Fruit fly (Drosophila melanogaster) whole organism, embryonic: Measurements from ENCODE around the gene CG6867.
A peak's percentile ranks its signal among the peaks of the same experiment; 100 is the strongest.

Experiments
- Adf1 ChIP-seq: fragments of 200-800 bp; sonication (Bioruptor generic); IDR thresholded peaks from 2 replicates; pipeline ENCODE4 v1.3.6; 2022; ENCODE audit warnings: missing biosample characterization, missing genetic modification characterization
- CG10147 ChIP-seq: fragments of 200-800 bp; sonication (Bioruptor generic); optimal IDR thresholded peaks from 2 replicates; lab custom pipeline; 2019; ENCODE audit warnings: missing biosample characterization, mild to moderate bottlenecking, missing genetic modification characterization, moderate library complexity
- CG1024 ChIP-seq: fragments of 200-800 bp; sonication (Bioruptor generic); IDR thresholded peaks from 2 replicates; pipeline ENCODE4 v1.3.6; 2022; ENCODE audit warnings: missing biosample characterization, missing genetic modification characterization
- CG10543 ChIP-seq: fragments of 200-800 bp; sonication (Bioruptor generic); optimal IDR thresholded peaks from 3 replicates; lab custom pipeline; 2017; ENCODE audit warnings: missing biosample characterization, mild to moderate bottlenecking, missing genetic modification characterization, moderate library complexity
- CG11504 ChIP-seq: fragments of 200-800 bp; sonication (Bioruptor generic); optimal IDR thresholded peaks from 3 replicates; lab custom pipeline; 2019; ENCODE audit warnings: missing biosample characterization, mild to moderate bottlenecking, missing genetic modification characterization, moderate library complexity
- CG12071 ChIP-seq: fragments of 200-800 bp; sonication (Bioruptor generic); optimal IDR thresholded peaks from 3 replicates; lab custom pipeline; 2018; ENCODE audit warnings: missing biosample characterization, mild to moderate bottlenecking, missing genetic modification characterization
- CG1233 ChIP-seq: fragments of 200-800 bp; sonication (Bioruptor generic); optimal IDR thresholded peaks from 4 replicates; lab custom pipeline; 2018; ENCODE audit warnings: missing biosample characterization, mild to moderate bottlenecking, missing genetic modification characterization
- CG12659 ChIP-seq: fragments of 200-800 bp; sonication (Bioruptor generic); optimal IDR thresholded peaks from 3 replicates; lab custom pipeline; 2017; ENCODE audit warnings: mild to moderate bottlenecking, missing biosample characterization, missing genetic modification reagents, missing genetic modification characterization
- CG13296 ChIP-seq: fragments of 200-800 bp; sonication (Bioruptor generic); optimal IDR thresholded peaks from 3 replicates; lab custom pipeline; 2018; ENCODE audit warnings: missing biosample characterization, mild to moderate bottlenecking, missing genetic modification characterization
- CG13424 ChIP-seq: fragments of 200-800 bp; sonication (Bioruptor generic); optimal IDR thresholded peaks from 2 replicates; lab custom pipeline; 2019; ENCODE audit warnings: missing biosample characterization, mild to moderate bottlenecking, missing genetic modification characterization, moderate library complexity
- CG13624 ChIP-seq: fragments of 200-800 bp; sonication (Bioruptor generic); optimal IDR thresholded peaks from 2 replicates; lab custom pipeline; 2016; ENCODE audit warnings: missing biosample characterization, missing genetic modification characterization
- CG15514 ChIP-seq: fragments of 200-800 bp; sonication (Bioruptor generic); optimal IDR thresholded peaks from 3 replicates; lab custom pipeline; 2017; ENCODE audit warnings: missing biosample characterization, missing genetic modification characterization, mild to moderate bottlenecking, moderate library complexity, missing genetic modification reagents
- CG15601 ChIP-seq: fragments of 200-800 bp; sonication (Bioruptor generic); optimal IDR thresholded peaks from 3 replicates; lab custom pipeline; 2019; ENCODE audit warnings: missing biosample characterization, mild to moderate bottlenecking, missing genetic modification characterization, moderate library complexity
- CG1602 ChIP-seq: fragments of 200-800 bp; sonication (Bioruptor generic); optimal IDR thresholded peaks from 3 replicates; lab custom pipeline; 2016; ENCODE audit warnings: missing biosample characterization, missing genetic modification characterization
- CG17328 ChIP-seq: fragments of 200-800 bp; sonication (Bioruptor generic); IDR thresholded peaks from 2 replicates; pipeline ENCODE4 v1.3.6; 2022; ENCODE audit warnings: missing biosample characterization, missing genetic modification characterization
- CG18011 ChIP-seq: fragments of 200-800 bp; sonication (Bioruptor generic); optimal IDR thresholded peaks from 2 replicates; lab custom pipeline; 2017; ENCODE audit warnings: missing biosample characterization, missing genetic modification characterization, mild to moderate bottlenecking, moderate library complexity, missing genotype
- CG1832 ChIP-seq: fragments of 200-800 bp; sonication (Bioruptor generic); optimal IDR thresholded peaks from 2 replicates; lab custom pipeline; 2017; ENCODE audit warnings: missing biosample characterization, mild to moderate bottlenecking, missing genetic modification characterization, inconsistent platforms
- CG2120 ChIP-seq: fragments of 200-800 bp; sonication (Bioruptor generic); optimal IDR thresholded peaks from 3 replicates; lab custom pipeline; 2016; ENCODE audit warnings: missing biosample characterization, missing genetic modification characterization
- CG2875 ChIP-seq: fragments of 200-800 bp; sonication (Bioruptor generic); optimal IDR thresholded peaks from 2 replicates; lab custom pipeline; 2017; ENCODE audit warnings: missing biosample characterization, mild to moderate bottlenecking, missing genetic modification characterization, missing genetic modification reagents
- CG31441 ChIP-seq: fragments of 200-800 bp; sonication (Bioruptor generic); IDR thresholded peaks from 2 replicates; pipeline ENCODE4 v1.3.6; 2022; ENCODE audit warnings: missing biosample characterization, missing genetic modification characterization
- CG6765 ChIP-seq: fragments of 200-800 bp; sonication (Bioruptor generic); optimal IDR thresholded peaks from 3 replicates; lab custom pipeline; 2017; ENCODE audit warnings: missing biosample characterization, mild to moderate bottlenecking, missing genetic modification characterization
- CG7928 ChIP-seq: fragments of 200-800 bp; sonication (Bioruptor generic); optimal IDR thresholded peaks from 2 replicates; lab custom pipeline; 2017; ENCODE audit warnings: missing biosample characterization, mild to moderate bottlenecking, missing genetic modification characterization
- CTCF ChIP-seq: fragments of 200-800 bp; sonication (Bioruptor generic); optimal IDR thresholded peaks from 2 replicates; lab custom pipeline; 2017; ENCODE audit warnings: missing biosample characterization, mild to moderate bottlenecking, missing genetic modification characterization, moderate library complexity
- Drgx ChIP-seq: fragments of 200-800 bp; sonication (Bioruptor generic); IDR thresholded peaks from 2 replicates; pipeline ENCODE4 v1.3.6; 2022; ENCODE audit warnings: missing biosample characterization, missing genetic modification characterization
- E2f2 ChIP-seq: fragments of 200-800 bp; sonication (Bioruptor generic); IDR thresholded peaks from 2 replicates; pipeline ENCODE4 v1.3.6; 2022; ENCODE audit warnings: missing biosample characterization, missing genetic modification characterization
- Eip74EF ChIP-seq, 2 experiments: fragments of 200-800 bp in 1 of 2; fragments of >200 bp in 1 of 2; sonication (Bioruptor generic) in 1 of 2; optimal IDR thresholded peaks; 2 replicates each; lab custom pipeline; 2017 to 2019; ENCODE audit warnings: missing biosample characterization in 2 of 2, missing genetic modification characterization in 2 of 2, mild to moderate bottlenecking in 1 of 2, moderate library complexity in 1 of 2
- Ets65A ChIP-seq: fragments of 200-800 bp; sonication (Bioruptor generic); peaks from one replicate; lab custom pipeline; 2016; ENCODE audit warnings: missing biosample characterization, missing genetic modification characterization
- H2.0 ChIP-seq: fragments of 200-800 bp; sonication (Bioruptor generic); IDR thresholded peaks from 2 replicates; pipeline ENCODE4 v1.3.6; 2022; ENCODE audit warnings: missing biosample characterization, missing genetic modification characterization
- HLH54F ChIP-seq: fragments of 200-800 bp; sonication (Bioruptor generic); optimal IDR thresholded peaks from 3 replicates; lab custom pipeline; 2016; ENCODE audit warnings: missing biosample characterization, missing genetic modification characterization
- Hr51 ChIP-seq, 2 experiments: fragments of 200-800 bp; sonication (Bioruptor generic); optimal IDR thresholded peaks; 2 replicates in 1 of 2; 3 replicates in 1 of 2; lab custom pipeline; 2016 to 2018; ENCODE audit warnings: missing biosample characterization in 2 of 2, missing genetic modification characterization in 2 of 2, mild to moderate bottlenecking in 1 of 2, moderate library complexity in 1 of 2
- Rx ChIP-seq: fragments of 200-800 bp; sonication (Bioruptor generic); IDR thresholded peaks from 2 replicates; pipeline ENCODE4 v1.3.6; 2022; ENCODE audit warnings: missing biosample characterization, missing genetic modification characterization
- bcd ChIP-seq: fragments of 200-800 bp; sonication (Bioruptor generic); optimal IDR thresholded peaks from 2 replicates; lab custom pipeline; 2017; ENCODE audit warnings: missing biosample characterization, mild to moderate bottlenecking, missing genetic modification characterization
- btn ChIP-seq: fragments of 200-800 bp; sonication (Bioruptor generic); optimal IDR thresholded peaks from 2 replicates; lab custom pipeline; 2016; ENCODE audit warnings: missing biosample characterization, missing genetic modification characterization
- caup ChIP-seq: fragments of 200-800 bp; sonication (Bioruptor generic); optimal IDR thresholded peaks from 3 replicates; lab custom pipeline; 2017; ENCODE audit warnings: missing biosample characterization, mild to moderate bottlenecking, missing genetic modification characterization, moderate library complexity; ENCODE audit not compliant: severe bottlenecking
- chinmo ChIP-seq: fragments of 200-800 bp; sonication (Bioruptor generic); IDR thresholded peaks from 4 replicates; pipeline ENCODE4 v1.3.6; 2022; ENCODE audit warnings: missing biosample characterization, missing genetic modification characterization; ENCODE audit not compliant: partially characterized antibody
- cwo ChIP-seq: fragments of 200-800 bp; sonication (Bioruptor generic); optimal IDR thresholded peaks from 3 replicates; lab custom pipeline; 2017; ENCODE audit warnings: missing biosample characterization, missing genetic modification characterization, mild to moderate bottlenecking, moderate library complexity, missing genetic modification reagents
- dmrt99B ChIP-seq: fragments of 200-800 bp; sonication (Bioruptor generic); optimal IDR thresholded peaks from 2 replicates; lab custom pipeline; 2018; ENCODE audit warnings: missing biosample characterization, mild to moderate bottlenecking, missing genetic modification characterization, moderate library complexity
- ftz-f1 ChIP-seq: fragments of 200-800 bp; sonication (Bioruptor generic); optimal IDR thresholded peaks from 2 replicates; lab custom pipeline; 2016; ENCODE audit warnings: missing biosample characterization, missing genetic modification characterization
- gfzf ChIP-seq: fragments of 200-800 bp; sonication (Bioruptor generic); optimal IDR thresholded peaks from 2 replicates; lab custom pipeline; 2016; ENCODE audit warnings: missing biosample characterization, mild to moderate bottlenecking, missing genetic modification characterization, moderate library complexity
- her ChIP-seq: fragments of 200-800 bp; sonication (Bioruptor generic); optimal IDR thresholded peaks from 2 replicates; lab custom pipeline; 2016; ENCODE audit warnings: missing biosample characterization, missing genetic modification characterization
- kni ChIP-seq: fragments of 200-800 bp; sonication (Bioruptor generic); optimal IDR thresholded peaks from 3 replicates; lab custom pipeline; 2017; ENCODE audit warnings: mild to moderate bottlenecking, missing biosample characterization, missing genetic modification reagents, missing genetic modification characterization
- lola ChIP-seq, 3 experiments: fragments of >200 bp in 2 of 3; fragments of 200-800 bp in 1 of 3; sonication (Bioruptor generic) in 1 of 3; optimal IDR thresholded peaks; 2 replicates each; lab custom pipeline; 2017 to 2019; ENCODE audit warnings: missing biosample characterization in 3 of 3, missing genetic modification characterization in 3 of 3, mild to moderate bottlenecking in 1 of 3, moderate library complexity in 1 of 3
- nmo ChIP-seq: fragments of 200-800 bp; sonication (Bioruptor generic); optimal IDR thresholded peaks from 2 replicates; lab custom pipeline; 2018; ENCODE audit warnings: missing biosample characterization, mild to moderate bottlenecking, missing genetic modification characterization, moderate library complexity
- phol ChIP-seq: fragments of 200-800 bp; sonication (Bioruptor generic); optimal IDR thresholded peaks from 3 replicates; lab custom pipeline; 2018; ENCODE audit warnings: missing biosample characterization, mild to moderate bottlenecking, missing genetic modification characterization, moderate library complexity
- pros ChIP-seq: fragments of 200-800 bp; sonication (Bioruptor generic); optimal IDR thresholded peaks from 3 replicates; lab custom pipeline; 2019; ENCODE audit warnings: missing biosample characterization, mild to moderate bottlenecking, missing genetic modification characterization, moderate library complexity
- repo ChIP-seq: fragments of 200-800 bp; sonication (Bioruptor generic); optimal IDR thresholded peaks from 2 replicates; lab custom pipeline; 2016; ENCODE audit warnings: missing biosample characterization, missing genetic modification characterization
- scrt ChIP-seq: fragments of 200-800 bp; sonication (Bioruptor generic); optimal IDR thresholded peaks from 2 replicates; lab custom pipeline; 2018; ENCODE audit warnings: missing biosample characterization, mild to moderate bottlenecking, missing genetic modification characterization, moderate library complexity
- usp ChIP-seq: fragments of >200 bp; optimal IDR thresholded peaks from 2 replicates; lab custom pipeline; 2017; ENCODE audit warnings: missing biosample characterization, missing genetic modification characterization

Gene CG6867

dm6 chrX:18052135-18052534 is 28.5 kb downstream of the CG6867 start:
- TF ChIP-seq Hr51 (GFP tag; optimal IDR thresholded peaks at IDR 0.05; lab: Kevin White, UChicago) (peak in 1 of 2 experiments; percentile 7), CG10543 (GFP tag; lab: Kevin White, UChicago) (no peak), CG1832 (peak; percentile 32), lola (GFP tag; optimal IDR thresholded peaks at IDR 0.05; lab: Kevin White, UChicago) (no peak), cwo (no peak), HLH54F (GFP tag; lab: Kevin White, UChicago) (no peak), CG1024 (GFP tag; lab: Robert Waterston, UW) (no peak), E2f2 (GFP tag; lab: Robert Waterston, UW) (no peak), pros (GFP tag; lab: Kevin White, UChicago) (no peak), CG13624 (GFP tag; lab: Kevin White, UChicago) (no peak), CG6765 (GFP tag; lab: Kevin White, UChicago) (no peak), Adf1 (GFP tag; lab: Robert Waterston, UW) (peak; percentile 62), CG18011 (no peak), usp (GFP tag; lab: Kevin White, UChicago) (no peak), CTCF (peak; percentile 86), CG12071 (no peak), CG1233 (GFP tag; lab: Kevin White, UChicago) (no peak), chinmo (no peak), Ets65A (GFP tag; lab: Kevin White, UChicago) (peak; percentile 84), CG1602 (no peak), Eip74EF (GFP tag; optimal IDR thresholded peaks at IDR 0.05; lab: Kevin White, UChicago) (no peak), ftz-f1 (GFP tag; lab: Kevin White, UChicago) (no peak), kni (GFP tag; lab: Kevin White, UChicago) (no peak)
- TF ChIP-seq, all 482 proteins: peak for 5

- TF ChIP-seq nmo (GFP tag; lab: Kevin White, UChicago) (no peak), Drgx (GFP tag; lab: Robert Waterston, UW) (0 out of 2 replicates have a peak, but pooled peaks have one; percentile 30), scrt (GFP tag; lab: Kevin White, UChicago) (no peak), her (GFP tag; lab: Kevin White, UChicago) (no peak), Rx (GFP tag; lab: Robert Waterston, UW) (no peak)
Observed at dm6 chrX:18057202-18057601, 33.5 kb downstream of the CG6867 start.

dm6 chrX:18058108-18058507 is 34.4 kb downstream of the CG6867 start:
- TF ChIP-seq CG17328 (GFP tag; lab: Robert Waterston, UW) (no peak), CG2875 (GFP tag; lab: Kevin White, UChicago) (no peak), gfzf (GFP tag; lab: Kevin White, UChicago) (no peak), CG11504 (tag; lab: Kevin White, UChicago) (peak; percentile 41), CG13424 (peak; percentile 26), CG10147 (GFP tag; lab: Kevin White, UChicago) (peak; percentile 2), caup (peak; percentile 9), phol (peak; percentile 11), CG15514 (peak; percentile 1), btn (GFP tag; lab: Kevin White, UChicago) (no peak), CG12659 (GFP tag; lab: Kevin White, UChicago) (peak; percentile 5), cwo (peak; percentile 15), H2.0 (GFP tag; lab: Robert Waterston, UW) (no peak), CG31441 (GFP tag; lab: Robert Waterston, UW) (0 out of 2 replicates have a peak, but pooled peaks have one; percentile 16), CG7928 (no peak), CG15601 (tag; lab: Kevin White, UChicago) (no peak), CG13296 (GFP tag; lab: Kevin White, UChicago) (peak; percentile 20), dmrt99B (tag; lab: Kevin White, UChicago) (peak; percentile 38), CG2120 (GFP tag; lab: Kevin White, UChicago) (peak; percentile 30), repo (GFP tag; lab: Kevin White, UChicago) (no peak), bcd (GFP tag; lab: Kevin White, UChicago) (no peak)
